Worm (Caenorhabditis elegans) whole organism, L4/young adult: ENCODE measurements around the gene cpx-2.

Experiments used
- dao-5 ChIP-seq: sonication (generic microtip); optimal IDR thresholded peaks from 2 replicates; lab custom pipeline; 2016; ENCODE audit warnings: missing genotype, missing genetic modification characterization, moderate library complexity, missing compliant biosample characterization
- him-1 ChIP-seq: sonication (generic microtip); optimal IDR thresholded peaks from 2 replicates; lab custom pipeline; 2016; ENCODE audit warnings: missing genotype, missing genetic modification reagents, missing genetic modification characterization, missing compliant biosample characterization

DNA sequence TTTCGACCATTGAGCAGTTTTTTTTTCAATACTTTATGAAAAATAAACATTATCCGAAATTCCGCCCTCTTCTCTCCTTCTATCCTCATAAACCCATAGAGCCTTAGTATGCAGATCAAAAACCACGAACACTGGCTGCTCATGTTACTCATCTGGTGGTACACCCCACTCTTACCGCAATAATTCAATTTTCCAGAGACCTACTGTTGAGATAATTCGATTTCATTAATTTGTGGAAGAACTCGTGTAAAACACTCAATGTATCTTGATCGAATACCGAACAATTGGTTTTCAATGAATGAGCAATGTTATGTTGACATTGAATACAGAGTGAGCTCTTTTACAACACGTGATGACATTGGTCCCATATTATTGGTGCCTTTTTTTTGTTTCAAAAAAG, 49.6 kb downstream of the cpx-2 start:
- no peak for TF ChIP-seq him-1 (tag; lab: Kevin White, UChicago)
- TF ChIP-seq dao-5 (tag; lab: Kevin White, UChicago), result no peak
